Fruit fly (Drosophila melanogaster) whole organism, adult: Measurements from ENCODE around the gene CG12516.

Experiments
- CG12768 ChIP-seq: fragments of 200-800 bp; sonication (Bioruptor generic); optimal IDR thresholded peaks from 2 replicates; lab custom pipeline; 2017; ENCODE audit warnings: missing biosample characterization, missing genetic modification characterization, mild to moderate bottlenecking, moderate library complexity, missing genetic modification reagents
- CG5204 ChIP-seq: fragments of 200-800 bp; sonication (Bioruptor generic); optimal IDR thresholded peaks from 2 replicates; lab custom pipeline; 2016; ENCODE audit warnings: missing biosample characterization, missing genetic modification characterization
- Clk ChIP-seq: fragments of 200-800 bp; sonication (Bioruptor generic); optimal IDR thresholded peaks from 2 replicates; lab custom pipeline; 2017; ENCODE audit warnings: missing biosample characterization, missing genetic modification characterization
- Hr96 ChIP-seq: fragments of 200-800 bp; sonication (Bioruptor generic); optimal IDR thresholded peaks from 2 replicates; lab custom pipeline; 2016; ENCODE audit warnings: missing biosample characterization, missing genetic modification characterization
- bab1 ChIP-seq: fragments of 200-800 bp; sonication (Bioruptor generic); optimal IDR thresholded peaks from 3 replicates; lab custom pipeline; 2019; ENCODE audit warnings: missing biosample characterization, mild to moderate bottlenecking, missing genetic modification characterization, moderate library complexity

DNA sequence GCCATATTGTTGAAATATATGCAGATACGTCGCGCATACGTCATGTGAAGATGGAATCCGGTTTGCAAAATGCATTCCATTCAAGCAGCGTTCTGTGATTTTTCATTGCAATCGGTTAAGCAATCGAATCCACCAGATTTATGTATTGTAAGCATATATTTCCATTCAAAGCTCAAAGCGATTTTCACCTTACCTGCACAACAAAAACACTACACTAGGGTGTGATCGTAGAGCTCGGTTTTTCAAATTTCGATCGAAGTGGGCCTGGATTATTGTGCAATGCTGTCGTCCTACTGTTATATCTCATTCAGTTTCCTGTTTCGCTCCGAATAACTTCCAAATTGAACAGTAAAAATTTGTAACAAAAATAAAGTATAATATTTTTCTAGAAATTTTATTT is 13.4 kb downstream of the CG12516 start, which contains the start of gene Mst98Ca:
- no peak for TF ChIP-seq Clk (GFP tag; lab: Kevin White, UChicago)
- no peak for TF ChIP-seq bab1 (GFP tag; lab: Kevin White, UChicago)
- TF ChIP-seq Hr96, result no peak
- no peak for TF ChIP-seq CG12768
- no peak for TF ChIP-seq CG5204 (GFP tag; lab: Kevin White, UChicago)
